Fruit fly (Drosophila melanogaster) whole organism, wandering third instar larva: ENCODE results near the gene CG9106.

ENCODE experiments used
- Abd-B ChIP-seq: fragments of >200 bp; optimal IDR thresholded peaks from 2 replicates; lab custom pipeline; 2017; ENCODE audit warnings: missing biosample characterization, missing genetic modification characterization
- Dfd ChIP-seq: fragments of >200 bp; optimal IDR thresholded peaks from 2 replicates; lab custom pipeline; 2017; ENCODE audit warnings: missing biosample characterization, missing genetic modification characterization
- fru ChIP-seq: fragments of 200-800 bp; sonication (Bioruptor generic); optimal IDR thresholded peaks from 3 replicates; lab custom pipeline; 2016; ENCODE audit warnings: missing biosample characterization, mild to moderate bottlenecking, missing genetic modification characterization
- lola ChIP-seq: fragments of >200 bp; optimal IDR thresholded peaks from 2 replicates; lab custom pipeline; 2017; ENCODE audit warnings: missing biosample characterization, missing genetic modification characterization

DNA sequence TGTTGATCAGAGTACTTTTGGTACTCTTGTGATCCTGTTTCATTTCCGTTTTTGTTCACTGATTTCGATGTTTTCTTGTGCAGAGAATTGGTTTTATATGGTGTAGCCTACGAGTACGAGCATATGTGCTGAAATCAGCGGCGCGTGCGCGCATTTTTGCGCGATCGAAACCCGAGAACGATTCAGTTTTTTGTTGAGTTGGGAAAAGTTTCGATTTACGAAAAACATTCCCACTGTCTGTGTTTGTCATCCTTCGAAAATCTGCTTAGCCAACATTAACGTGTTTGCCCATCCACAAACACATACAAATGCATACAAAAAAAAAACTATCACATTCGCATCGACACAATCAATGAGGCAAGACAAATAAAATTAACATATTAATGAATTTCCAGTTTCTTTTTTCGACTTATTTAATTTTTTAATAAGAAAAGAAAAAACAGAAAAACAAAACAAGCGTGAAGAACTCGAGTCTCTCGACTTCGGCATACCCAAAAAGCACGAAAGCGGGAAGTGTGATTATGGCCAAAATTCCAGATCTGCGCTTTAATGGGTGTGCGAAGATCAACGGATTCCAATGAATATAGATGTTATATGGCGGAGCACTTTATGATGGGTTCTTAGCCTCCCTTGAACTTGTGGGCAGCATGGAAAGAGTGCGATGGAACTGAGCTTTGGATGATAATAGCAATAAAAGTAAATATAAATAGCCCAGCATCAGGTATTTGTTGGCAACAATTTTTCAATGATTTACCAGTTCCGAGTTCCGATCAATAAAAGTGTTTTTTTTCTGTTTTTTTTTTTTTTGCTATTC lies 27.9 kb upstream of the CG9106 start:
- TF ChIP-seq Abd-B (GFP tag; lab: Kevin White, UChicago) (no peak), fru (no peak), lola (GFP tag; lab: Kevin White, UChicago) (no peak), Dfd (GFP tag; lab: Kevin White, UChicago) (no peak)
